Worm (Caenorhabditis elegans) whole organism, midembryonic: ENCODE data around the gene Y54F10BM.21.

Source experiments
- T22C8.4 ChIP-seq: fragments of 200-800 bp; sonication (Bioruptor generic); IDR thresholded peaks from 2 replicates; pipeline ENCODE4 v1.3.6; 2022; ENCODE audit warnings: missing genetic modification characterization, missing compliant biosample characterization
- cog-1 ChIP-seq: sonication (generic microtip); optimal IDR thresholded peaks from 2 replicates; lab custom pipeline; 2016; ENCODE audit warnings: missing genetic modification characterization, missing compliant biosample characterization
- flt-1 ChIP-seq: fragments of 200-800 bp; sonication (Bioruptor generic); IDR thresholded peaks from 2 replicates; pipeline ENCODE4 v1.3.6; 2022; ENCODE audit warnings: missing genetic modification characterization, missing compliant biosample characterization
- med-1 ChIP-seq: sonication (generic microtip); optimal IDR thresholded peaks from 2 replicates; lab custom pipeline; 2017; ENCODE audit warnings: missing genetic modification characterization, mild to moderate bottlenecking, missing compliant biosample characterization, antibody characterized with exemption, missing genetic modification reagents; ENCODE audit not compliant: insufficient read depth
- tab-1 ChIP-seq: fragments of 200-800 bp; sonication (Bioruptor generic); IDR thresholded peaks from 2 replicates; pipeline ENCODE4 v1.3.6; 2022; ENCODE audit warnings: missing genetic modification characterization, missing compliant biosample characterization
- ztf-23 ChIP-seq: fragments of 200-800 bp; sonication (Bioruptor generic); IDR thresholded peaks from 2 replicates; pipeline ENCODE4 v1.3.6; 2022; ENCODE audit warnings: missing genetic modification reagents, missing genetic modification characterization, missing compliant biosample characterization
- ztf-29 ChIP-seq: fragments of 200-800 bp; sonication (Bioruptor generic); IDR thresholded peaks from 2 replicates; pipeline ENCODE4 v1.3.6; 2022; ENCODE audit warnings: missing genetic modification reagents, missing genetic modification characterization, missing compliant biosample characterization

DNA sequence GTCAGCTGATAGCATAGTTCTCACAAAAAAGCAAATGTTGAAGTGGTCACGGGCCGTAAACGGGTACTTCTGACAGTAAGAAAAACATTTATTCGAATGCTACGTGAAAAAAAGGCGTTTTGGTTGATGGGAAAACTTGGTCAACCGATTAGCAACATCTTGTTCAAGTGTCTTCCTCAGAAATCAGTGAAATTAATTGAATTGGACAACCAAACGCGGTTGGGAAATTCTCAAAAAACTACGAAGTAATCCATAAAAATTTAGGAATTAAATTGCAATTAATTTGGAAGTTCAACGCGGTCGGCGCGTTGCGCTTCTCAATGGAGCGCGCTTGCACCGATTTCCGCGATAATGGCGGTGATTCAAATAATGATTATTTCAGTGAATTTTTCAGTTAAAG lies 17.6 kb upstream of the Y54F10BM.21 start:
- no peak for TF ChIP-seq flt-1
- no peak for TF ChIP-seq ztf-29 (GFP tag; lab: Robert Waterston, UW)
- TF ChIP-seq ztf-23 (GFP tag; lab: Robert Waterston, UW): no peak
- TF ChIP-seq tab-1 (GFP tag; lab: Robert Waterston, UW): no peak
- TF ChIP-seq T22C8.4: no peak
- TF ChIP-seq med-1 (GFP tag; lab: Kevin White, UChicago): no peak
- no peak for TF ChIP-seq cog-1 (tag; lab: Kevin White, UChicago)
